Fruit fly (Drosophila melanogaster): ENCODE measurements around the gene Ucp4B.

DNA sequence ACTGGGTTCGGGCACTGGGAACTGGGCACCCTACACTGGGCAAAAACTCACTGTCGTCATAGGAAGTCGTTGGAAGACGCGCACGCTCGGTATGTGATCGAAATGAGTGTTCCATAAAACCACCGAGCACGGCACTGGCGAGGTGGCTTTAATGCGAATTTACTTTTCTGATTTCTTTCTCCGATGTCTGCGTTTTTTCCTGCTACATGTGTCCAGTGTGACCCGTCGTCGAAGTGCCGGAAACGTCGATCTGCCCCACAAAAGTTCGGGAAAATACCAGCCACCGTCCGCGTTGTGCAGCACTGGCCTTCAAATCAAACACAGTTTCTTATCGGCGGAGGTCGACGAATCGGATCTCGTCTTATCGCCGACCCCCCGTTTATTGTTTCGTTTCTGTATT is 29.6 kb downstream of the Ucp4B start, which contains the start of gene Kdm5:
- no peak for TF ChIP-seq lola (GFP tag; optimal IDR thresholded peaks at IDR 0.05)
- TF ChIP-seq sage (GFP tag; optimal IDR thresholded peaks at IDR 0.05): no peak
- TF ChIP-seq CG32264 (GFP tag; optimal IDR thresholded peaks at IDR 0.05): no peak
- TF ChIP-seq br (GFP tag; optimal IDR thresholded peaks at IDR 0.05): peak; percentile 56
- TF ChIP-seq Abd-B (GFP tag; optimal IDR thresholded peaks at IDR 0.05): no peak
- TF ChIP-seq Dfd (GFP tag; optimal IDR thresholded peaks at IDR 0.05): no peak
- TF ChIP-seq h (GFP tag; optimal IDR thresholded peaks at IDR 0.05): peak; percentile 36
- peak; percentile 32 for TF ChIP-seq psq (GFP tag; optimal IDR thresholded peaks at IDR 0.05)
- TF ChIP-seq Sp1 (GFP tag; optimal IDR thresholded peaks at IDR 0.05): peak; percentile 32
- TF ChIP-seq usp (GFP tag; optimal IDR thresholded peaks at IDR 0.05): no peak
